Worm (Caenorhabditis elegans) whole organism, early embryonic: ENCODE measurements around the gene Y41C4A.9.

Source experiments
- aly-1 ChIP-seq: sonication (generic microtip); optimal IDR thresholded peaks from 2 replicates; lab custom pipeline; 2016; ENCODE audit warnings: missing genetic modification characterization, missing compliant biosample characterization
- ama-1 ChIP-seq: fragments of 150-350 bp; optimal IDR thresholded peaks from 2 replicates; lab custom pipeline; 2014
- ceh-36 ChIP-seq: sonication (generic microtip); optimal IDR thresholded peaks from 2 replicates; lab custom pipeline; 2016; ENCODE audit warnings: missing genetic modification characterization, inconsistent platforms, missing compliant biosample characterization
- ets-7 ChIP-seq: sonication (generic microtip); optimal IDR thresholded peaks from 2 replicates; lab custom pipeline; 2016; ENCODE audit warnings: missing genotype, missing genetic modification characterization, missing compliant biosample characterization
- flt-1 ChIP-seq: fragments of 200-800 bp; sonication (Bioruptor generic); IDR thresholded peaks from 2 replicates; pipeline ENCODE4 v1.3.6; 2022; ENCODE audit warnings: missing genetic modification characterization, missing compliant biosample characterization
- hmbx-1 ChIP-seq: sonication (generic microtip); optimal IDR thresholded peaks from 2 replicates; lab custom pipeline; 2016; ENCODE audit warnings: mild to moderate bottlenecking, missing genetic modification characterization, missing compliant biosample characterization
- pes-1 ChIP-seq: fragments of 200-800 bp; sonication (Bioruptor generic); IDR thresholded peaks from 2 replicates; pipeline ENCODE4 v1.3.6; 2022; ENCODE audit warnings: missing genetic modification reagents, missing genetic modification characterization, missing compliant biosample characterization

DNA sequence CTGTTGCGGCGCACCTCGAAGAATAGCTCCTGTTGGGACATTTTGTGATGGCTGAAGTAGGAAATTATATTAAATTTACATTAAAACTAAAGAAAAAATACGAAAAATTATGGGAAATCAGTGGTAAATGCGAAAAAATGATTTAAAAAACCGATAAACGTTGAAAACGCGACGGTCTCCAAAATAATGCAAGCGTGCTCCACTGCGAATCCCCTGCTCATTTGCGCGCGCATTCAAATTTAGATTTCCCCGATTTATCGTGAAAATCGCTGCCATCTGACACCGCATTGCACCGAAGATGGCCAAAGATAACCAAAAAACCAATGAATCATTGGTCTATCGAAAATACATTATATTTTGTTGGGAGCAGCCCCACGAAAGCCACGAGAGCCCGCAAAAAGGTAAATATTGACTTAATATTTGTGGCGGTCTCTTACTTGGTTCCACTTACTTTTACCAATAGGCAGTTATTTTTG, 993 bp upstream of the Y41C4A.9 start, which contains the start of the genes elb-1 and Y41C4A.11:
- TF ChIP-seq ama-1 (lab: Kevin White, UChicago) (no peak), hmbx-1 (tag; lab: Kevin White, UChicago) (no peak), ets-7 (tag; lab: Kevin White, UChicago) (no peak), ceh-36 (no peak), flt-1 (GFP tag; lab: Robert Waterston, UW) (no peak), aly-1 (tag; lab: Kevin White, UChicago) (no peak), pes-1 (no peak)
